Worm (Caenorhabditis elegans) whole organism, L4 larva: ENCODE results near the gene acl-4.
"Not testable (repeated sequence)": the region's sequence is repeated elsewhere in the genome, so short reads cannot be mapped to it uniquely, and the experiment has no call there.

Source experiments
- D1046.2 ChIP-seq: fragments of 200-800 bp; sonication (Bioruptor generic); IDR thresholded peaks from 2 replicates; pipeline ENCODE4 v1.3.6; 2022; ENCODE audit warnings: missing genetic modification characterization, missing compliant biosample characterization
- F26F4.8 ChIP-seq: fragments of 200-800 bp; sonication (Bioruptor generic); conservative IDR thresholded peaks from 2 replicates; pipeline ENCODE4 v1.3.6; 2022; ENCODE audit warnings: missing genetic modification characterization, missing compliant biosample characterization
- F44E2.7 ChIP-seq: fragments of 200-800 bp; sonication (Bioruptor generic); IDR thresholded peaks from 2 replicates; pipeline ENCODE4 v2.1.2; 2022; ENCODE audit warnings: missing genetic modification characterization, missing compliant biosample characterization
- T26A8.4 ChIP-seq: fragments of 200-800 bp; sonication (Bioruptor generic); IDR thresholded peaks from 2 replicates; pipeline ENCODE4 v1.3.6; 2022; ENCODE audit warnings: missing genetic modification characterization, missing compliant biosample characterization
- Y105C5A.15 ChIP-seq: fragments of 200-800 bp; sonication (Bioruptor generic); IDR thresholded peaks from 2 replicates; pipeline ENCODE4 v1.3.6; 2022; ENCODE audit warnings: missing genetic modification characterization, missing compliant biosample characterization
- Y48G9A.11 ChIP-seq: fragments of 200-800 bp; sonication (Bioruptor generic); IDR thresholded peaks from 2 replicates; pipeline ENCODE4 v1.3.6; 2022; ENCODE audit warnings: missing genetic modification reagents, missing genetic modification characterization, missing compliant biosample characterization
- Y75B8A.6 ChIP-seq: fragments of 200-800 bp; sonication (Bioruptor generic); IDR thresholded peaks from 2 replicates; pipeline ENCODE4 v1.3.6; 2022; ENCODE audit warnings: missing genetic modification reagents, missing genetic modification characterization, missing compliant biosample characterization
- ZK337.2 ChIP-seq: fragments of 200-800 bp; sonication (Bioruptor generic); IDR thresholded peaks from 2 replicates; pipeline ENCODE4 v1.3.6; 2022; ENCODE audit warnings: missing genetic modification reagents, missing genetic modification characterization, missing compliant biosample characterization
- arid-1 ChIP-seq: fragments of 200-800 bp; sonication (Bioruptor generic); conservative IDR thresholded peaks from 2 replicates; pipeline ENCODE4 v1.3.6; 2022; ENCODE audit warnings: missing genetic modification reagents, missing genetic modification characterization, missing compliant biosample characterization
- ceh-44 ChIP-seq: fragments of 200-800 bp; sonication (Bioruptor generic); IDR thresholded peaks from 2 replicates; pipeline ENCODE4 v1.3.6; 2022; ENCODE audit warnings: missing genetic modification reagents, missing genetic modification characterization, missing compliant biosample characterization
- ctbp-1 ChIP-seq: fragments of 200-800 bp; sonication (Bioruptor generic); IDR thresholded peaks from 2 replicates; pipeline ENCODE4 v1.3.6; 2022; ENCODE audit warnings: missing genetic modification reagents, missing genetic modification characterization, missing compliant biosample characterization
- dmd-6 ChIP-seq: fragments of 200-800 bp; sonication (Bioruptor generic); IDR thresholded peaks from 2 replicates; pipeline ENCODE4 v1.3.6; 2022; ENCODE audit warnings: missing genetic modification reagents, missing genetic modification characterization, missing compliant biosample characterization
- dmd-9 ChIP-seq: fragments of 200-800 bp; sonication (Bioruptor generic); IDR thresholded peaks from 2 replicates; pipeline ENCODE4 v1.3.6; 2022; ENCODE audit warnings: missing genetic modification reagents, missing genetic modification characterization, missing compliant biosample characterization
- egl-43 ChIP-seq: fragments of 200-800 bp; sonication (Bioruptor generic); IDR thresholded peaks from 2 replicates; pipeline ENCODE4 v1.3.6; 2022; ENCODE audit warnings: missing genetic modification reagents, missing genetic modification characterization, missing compliant biosample characterization
- lim-7 ChIP-seq: fragments of 200-800 bp; sonication (Bioruptor generic); IDR thresholded peaks from 2 replicates; pipeline ENCODE4 v1.3.6; 2022; ENCODE audit warnings: missing genetic modification characterization, missing compliant biosample characterization
- lin-1 ChIP-seq: fragments of 200-800 bp; sonication (Bioruptor generic); IDR thresholded peaks from 2 replicates; pipeline ENCODE4 v1.3.6; 2022; ENCODE audit warnings: missing genetic modification reagents, missing genetic modification characterization, missing compliant biosample characterization
- madf-5 ChIP-seq, 2 experiments: fragments of 200-800 bp; sonication (Bioruptor generic); IDR thresholded peaks; 2 replicates each; pipeline ENCODE4 v1.3.6; 2022; ENCODE audit warnings: missing compliant biosample characterization in 2 of 2, missing genetic modification characterization in 2 of 2
- madf-9 ChIP-seq: fragments of 200-800 bp; sonication (Bioruptor generic); conservative IDR thresholded peaks from 2 replicates; pipeline ENCODE4 v1.3.6; 2022; ENCODE audit warnings: missing genetic modification reagents, missing genetic modification characterization, missing compliant biosample characterization
- mdt-29 ChIP-seq: fragments of 200-800 bp; sonication (Bioruptor generic); IDR thresholded peaks from 2 replicates; pipeline ENCODE4 v1.3.6; 2022; ENCODE audit warnings: missing genetic modification reagents, missing genetic modification characterization, missing compliant biosample characterization
- nhr-42 ChIP-seq: fragments of 200-800 bp; sonication (Bioruptor generic); IDR thresholded peaks from 2 replicates; pipeline ENCODE4 v1.3.6; 2022; ENCODE audit warnings: missing genetic modification characterization, missing compliant biosample characterization
- pha-4 ChIP-seq, 2 experiments: fragments of 150-350 bp in 1 of 2; fragments of 200-800 bp in 1 of 2; sonication (Bioruptor generic) in 1 of 2; IDR thresholded peaks in 1 of 2; optimal IDR thresholded peaks in 1 of 2; 2 replicates each; pipeline versions ENCODE4 v1.3.6 to Lab custom; 2014 to 2022; ENCODE audit warnings: missing genetic modification characterization in 2 of 2, missing genetic modification reagents in 2 of 2, missing biosample characterization in 1 of 2, missing compliant biosample characterization in 1 of 2
- php-3 ChIP-seq: fragments of 200-800 bp; sonication (Bioruptor generic); IDR thresholded peaks from 2 replicates; pipeline ENCODE4 v1.3.6; 2022; ENCODE audit warnings: missing genetic modification reagents, missing genetic modification characterization, missing compliant biosample characterization
- set-16 ChIP-seq: fragments of 200-800 bp; sonication (Bioruptor generic); IDR thresholded peaks from 2 replicates; pipeline ENCODE4 v1.3.6; 2022; ENCODE audit warnings: missing genetic modification reagents, missing genetic modification characterization, missing compliant biosample characterization
- snpc-1.2 ChIP-seq: fragments of 200-800 bp; sonication (Bioruptor generic); IDR thresholded peaks from 2 replicates; pipeline ENCODE4 v1.3.6; 2022; ENCODE audit warnings: missing genetic modification reagents, missing genetic modification characterization, missing compliant biosample characterization
- tag-97 ChIP-seq: fragments of 200-800 bp; sonication (Bioruptor generic); IDR thresholded peaks from 2 replicates; pipeline ENCODE4 v1.3.6; 2022; ENCODE audit warnings: missing genetic modification characterization, missing compliant biosample characterization
- tra-1 ChIP-seq: fragments of 200-800 bp; sonication (Bioruptor generic); IDR thresholded peaks from 2 replicates; pipeline ENCODE4 v1.3.6; 2022; ENCODE audit warnings: missing genetic modification reagents, missing genetic modification characterization, missing compliant biosample characterization
- vab-7 ChIP-seq: fragments of 200-800 bp; sonication (Bioruptor generic); IDR thresholded peaks from 2 replicates; pipeline ENCODE4 v1.3.6; 2022; ENCODE audit warnings: missing genetic modification reagents, missing genetic modification characterization, missing compliant biosample characterization
- zip-11 ChIP-seq: fragments of 200-800 bp; sonication (Bioruptor generic); IDR thresholded peaks from 2 replicates; pipeline ENCODE4 v1.3.6; 2022; ENCODE audit warnings: missing genetic modification characterization, missing compliant biosample characterization

acl-4 gene

ce11 chrX:2058498-2059349 lies 11.5 kb downstream of the acl-4 start:
- TF ChIP-seq set-16 (GFP tag; lab: Robert Waterston, UW) (peak; percentile 87), madf-5 (GFP tag; IDR thresholded peaks at IDR 0.05; lab: Robert Waterston, UW) (peak; percentile 15 to 58; a peak in 2 of 4 replicates), nhr-42 (peak; percentile 81; the same call in 1 of the 2 replicates), tra-1 (GFP tag; lab: Robert Waterston, UW) (0 out of 2 replicates have a peak, but pooled peaks have one; percentile 11), Y75B8A.6 (GFP tag; lab: Robert Waterston, UW) (0 out of 2 replicates have a peak, but pooled peaks have one; percentile 16), egl-43 (peak; percentile 54; the same call in 1 of the 2 replicates), ZK337.2 (GFP tag; lab: Robert Waterston, UW) (peak; percentile 36; the same call in 1 of the 2 replicates), php-3 (GFP tag; lab: Robert Waterston, UW) (0 out of 2 replicates have a peak, but pooled peaks have one; percentile 37), ceh-44 (GFP tag; lab: Robert Waterston, UW) (0 out of 2 replicates have a peak, but pooled peaks have one; percentile 49), T26A8.4 (0 out of 2 replicates have a peak, but pooled peaks have one; percentile 29), tag-97 (0 out of 2 replicates have a peak, but pooled peaks have one; percentile 30), Y48G9A.11 (GFP tag; lab: Robert Waterston, UW) (0 out of 2 replicates have a peak, but pooled peaks have one; percentile 8), zip-11 (GFP tag; lab: Robert Waterston, UW) (0 out of 2 replicates have a peak, but pooled peaks have one; percentile 34), D1046.2 (peak; percentile 75; the same call in 1 of the 2 replicates), madf-9 (GFP tag; lab: Robert Waterston, UW) (0 out of 2 replicates have a peak, but pooled peaks have one; percentile 25), F44E2.7 (GFP tag; lab: Robert Waterston, UW) (peak; percentile 42; the same call in 1 of the 2 replicates), dmd-9 (GFP tag; lab: Robert Waterston, UW) (peak; percentile 65; the same call in 1 of the 2 replicates), pha-4 (GFP tag; IDR thresholded peaks at IDR 0.05; lab: Robert Waterston, UW) (0 out of 2 replicates have a peak, but pooled peaks have one; percentile 14), lim-7 (peak; percentile 65; the same call in 1 of the 2 replicates)
- not testable (repeated sequence) for TF ChIP-seq pha-4 (tag; optimal IDR thresholded peaks at IDR 0.05; lab: Kevin White, UChicago)

- TF ChIP-seq Y48G9A.11 (GFP tag; lab: Robert Waterston, UW) (peak; percentile 49; the same call in 1 of the 2 replicates), ctbp-1 (GFP tag; lab: Robert Waterston, UW) (peak; percentile 72), lin-1 (peak; percentile 95), madf-9 (GFP tag; lab: Robert Waterston, UW) (peak; percentile 64), Y105C5A.15 (GFP tag; lab: Robert Waterston, UW) (peak; percentile 86), pha-4 (GFP tag; IDR thresholded peaks at IDR 0.05; lab: Robert Waterston, UW) (peak; percentile 84; the same call in 1 of the 2 replicates), lim-7 (peak; percentile 88), arid-1 (peak; percentile 82), snpc-1.2 (peak; percentile 80), zip-11 (GFP tag; lab: Robert Waterston, UW) (0 out of 2 replicates have a peak, but pooled peaks have one; percentile 14), madf-5 (GFP tag; IDR thresholded peaks at IDR 0.05; lab: Robert Waterston, UW) (peak in 1 of 2 experiments; percentile 61; a peak in 1 of 4 replicates), egl-43 (peak; percentile 26; the same call in 1 of the 2 replicates), Y75B8A.6 (GFP tag; lab: Robert Waterston, UW) (peak; percentile 83; the same call in 1 of the 2 replicates), dmd-6 (GFP tag; lab: Robert Waterston, UW) (0 out of 2 replicates have a peak, but pooled peaks have one; percentile 22), tra-1 (GFP tag; lab: Robert Waterston, UW) (peak; percentile 75; the same call in 1 of the 2 replicates), dmd-9 (GFP tag; lab: Robert Waterston, UW) (0 out of 2 replicates have a peak, but pooled peaks have one; percentile 13), F26F4.8 (peak; percentile 79), mdt-29 (GFP tag; lab: Robert Waterston, UW) (peak; percentile 97), vab-7 (peak; percentile 71)
- not testable (repeated sequence) for TF ChIP-seq pha-4 (tag; optimal IDR thresholded peaks at IDR 0.05; lab: Kevin White, UChicago)
- TF ChIP-seq, all 104 proteins: peak for 19; not testable (repeated sequence) for 85
These were observed 12.3 kb downstream of the acl-4 start for ce11 chrX:2057828-2058418.

- 0 out of 2 replicates have a peak, but pooled peaks have one; percentile 7 for TF ChIP-seq set-16 (GFP tag; lab: Robert Waterston, UW)
These were observed 13.4 kb downstream of the acl-4 start for ce11 chrX:2056875-2057274.
